Worm (Caenorhabditis elegans) whole organism, early embryonic: Measurements from ENCODE around the gene Y60C6A.2.

Source experiments
- F13C5.2 ChIP-seq: sonication (generic microtip); optimal IDR thresholded peaks from 2 replicates; lab custom pipeline; 2017; ENCODE audit warnings: mild to moderate bottlenecking, missing genetic modification characterization, inconsistent platforms, missing compliant biosample characterization
- ama-1 ChIP-seq: fragments of 150-350 bp; optimal IDR thresholded peaks from 2 replicates; lab custom pipeline; 2014
- flt-1 ChIP-seq: fragments of 200-800 bp; sonication (Bioruptor generic); IDR thresholded peaks from 2 replicates; pipeline ENCODE4 v1.3.6; 2022; ENCODE audit warnings: missing genetic modification characterization, missing compliant biosample characterization

- TF ChIP-seq ama-1 (no peak), flt-1 (GFP tag; lab: Robert Waterston, UW) (no peak), F13C5.2 (tag; lab: Kevin White, UChicago) (no peak)
Measured at ce11 chrV:4805847-4806246, 20.6 kb upstream of the Y60C6A.2 start, which contains the start of gene R02F11.3.
